Fruit fly (Drosophila melanogaster): ENCODE data around the gene He.
A peak's percentile ranks its signal among the peaks of the same experiment; 100 is the strongest.

Gene He

DNA sequence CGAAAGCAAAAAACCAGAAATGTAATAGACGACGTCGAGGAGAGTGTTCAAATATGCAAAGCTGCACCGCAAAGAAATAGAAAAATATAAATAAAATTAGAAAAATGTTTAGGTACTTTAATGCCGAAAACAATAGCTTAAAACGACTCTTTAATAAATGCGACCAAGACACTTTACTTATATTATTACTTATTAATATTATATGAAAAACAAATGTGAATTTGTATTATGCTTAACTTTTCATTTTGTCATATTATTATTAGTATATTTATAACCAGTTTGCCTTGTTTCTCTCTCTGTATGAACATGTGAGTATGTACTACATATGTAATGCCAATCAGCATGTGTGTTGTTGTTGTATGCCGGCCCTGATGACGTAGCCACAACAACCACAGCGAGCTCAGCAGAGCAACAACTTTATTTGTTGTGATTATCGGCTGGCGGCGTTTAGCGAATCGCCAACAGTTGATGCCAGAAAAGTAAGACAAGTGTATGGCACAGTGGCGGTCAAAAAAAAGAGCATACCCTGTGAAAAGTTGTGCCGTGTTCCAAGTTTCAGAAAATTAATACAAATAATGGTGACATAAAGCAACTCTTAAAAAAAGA lies 49.5 kb upstream of the He start (continued):
- TF ChIP-seq lbe (GFP tag; optimal IDR thresholded peaks at IDR 0.05) (no peak), gfzf (GFP tag; optimal IDR thresholded peaks at IDR 0.05) (no peak), slp2 (GFP tag; optimal IDR thresholded peaks at IDR 0.05) (peak; percentile 8), Doc3 (GFP tag; IDR thresholded peaks at IDR 0.05; ENCODE audit: partially characterized antibody) (no peak), Lpt (GFP tag; optimal IDR thresholded peaks at IDR 0.05) (no peak), slou (GFP tag; optimal IDR thresholded peaks at IDR 0.05) (peak; percentile 36), Stat92E (GFP tag; optimal IDR thresholded peaks at IDR 0.05) (peak in 1 of 3 experiments; percentile 50), Max (GFP tag; optimal IDR thresholded peaks at IDR 0.05) (peak; percentile 61), jumu (GFP tag; optimal IDR thresholded peaks at IDR 0.05) (peak; percentile 23), YL-1 (GFP tag; optimal IDR thresholded peaks at IDR 0.05) (peak; percentile 84), zen (tag; optimal IDR thresholded peaks at IDR 0.05) (peak; percentile 92), CG7745 (tag; optimal IDR thresholded peaks at IDR 0.05) (peak; percentile 56), abd-A (tag; optimal IDR thresholded peaks at IDR 0.05) (peak; percentile 46), caup (GFP tag; optimal IDR thresholded peaks at IDR 0.05; ENCODE audit: severe bottlenecking) (peak; percentile 88), Tbp (GFP tag; optimal IDR thresholded peaks at IDR 0.05) (no peak), tio (GFP tag; optimal IDR thresholded peaks at IDR 0.05) (peak; percentile 79), CoRest (tag; optimal IDR thresholded peaks at IDR 0.05) (peak; percentile 98), Scr (GFP tag; IDR thresholded peaks at IDR 0.05; ENCODE audit: partially characterized antibody) (no peak), Hey (tag; optimal IDR thresholded peaks at IDR 0.05) (no peak), Kr (GFP tag; optimal IDR thresholded peaks at IDR 0.05) (no peak), knrl (GFP tag; IDR thresholded peaks at IDR 0.05; ENCODE audit: partially characterized antibody) (no peak), Med (GFP tag) (peak; percentile 96), Camta (GFP tag; optimal IDR thresholded peaks at IDR 0.05) (peak; percentile 63), fu2 (GFP tag; optimal IDR thresholded peaks at IDR 0.05) (no peak), CG33213 (GFP tag; optimal IDR thresholded peaks at IDR 0.05) (peak; percentile 26), sisA (GFP tag; IDR thresholded peaks at IDR 0.05) (peak; percentile 88), az2 (GFP tag; optimal IDR thresholded peaks at IDR 0.05) (peak; percentile 81), CG6254 (GFP tag; optimal IDR thresholded peaks at IDR 0.05) (peak; percentile 79), D (optimal IDR thresholded peaks at IDR 0.05) (no peak), D (GFP tag; optimal IDR thresholded peaks at IDR 0.05) (peak; percentile 85), inv (GFP tag; IDR thresholded peaks at IDR 0.05; ENCODE audit: partially characterized antibody) (no peak), CG6791 (GFP tag; IDR thresholded peaks at IDR 0.05; ENCODE audit: partially characterized antibody) (no peak), CG12219 (GFP tag; optimal IDR thresholded peaks at IDR 0.05) (peak; percentile 51), lmd (GFP tag; IDR thresholded peaks at IDR 0.05) (peak; percentile 95), MESR4 (GFP tag; optimal IDR thresholded peaks at IDR 0.05) (no peak), CG6272 (GFP tag; IDR thresholded peaks at IDR 0.05) (peak; percentile 83), Lim3 (GFP tag; IDR thresholded peaks at IDR 0.05) (peak; percentile 63), CG8281 (tag; optimal IDR thresholded peaks at IDR 0.05) (peak; percentile 87), Sox100B (GFP tag; optimal IDR thresholded peaks at IDR 0.05) (peak; percentile 95), CG13894 (tag; optimal IDR thresholded peaks at IDR 0.05) (peak; percentile 84), Lhr (GFP tag; optimal IDR thresholded peaks at IDR 0.05) (peak; percentile 62), CG5245 (GFP tag; optimal IDR thresholded peaks at IDR 0.05) (peak; percentile 52), CG32772 (GFP tag; IDR thresholded peaks at IDR 0.05) (peak; percentile 90), CG1647 (GFP tag; optimal IDR thresholded peaks at IDR 0.05) (peak; percentile 30), gce (GFP tag; IDR thresholded peaks at IDR 0.05) (peak; percentile 72; the same call in 1 of the 3 replicates), run (tag; optimal IDR thresholded peaks at IDR 0.05) (peak; percentile 94), kni (GFP tag; optimal IDR thresholded peaks at IDR 0.05) (no peak), CG9876 (GFP tag; optimal IDR thresholded peaks at IDR 0.05) (peak; percentile 52), CG3847 (GFP tag; IDR thresholded peaks at IDR 0.05) (peak; percentile 94)

All from whole organism, embryonic.